Worm (Caenorhabditis elegans) whole organism, L1 larva: ENCODE data around the gene clec-242.

Experiments
- aly-2 ChIP-seq: fragments of 150-350 bp; optimal IDR thresholded peaks from 2 replicates; lab custom pipeline; 2014; ENCODE audit warnings: missing biosample characterization, missing genetic modification characterization
- dpl-1 ChIP-seq, 3 experiments: fragments of 150-350 bp in 2 of 3; sonication (generic microtip) in 1 of 3; optimal IDR thresholded peaks; 2 replicates each; lab custom pipeline; 2014 to 2017; ENCODE audit warnings: missing biosample characterization in 3 of 3, missing genetic modification characterization in 3 of 3, missing genetic modification reagents in 3 of 3
- elt-3 ChIP-seq, 6 experiments: fragments of 150-350 bp in 1 of 6; sonication (generic microtip); optimal IDR thresholded peaks; 2 replicates each; lab custom pipeline; 2017 to 2018; ENCODE audit warnings: missing biosample characterization in 6 of 6, missing genetic modification characterization in 6 of 6, inconsistent platforms in 1 of 6
- ets-5 ChIP-seq: fragments of 200-800 bp; sonication (Bioruptor generic); IDR thresholded peaks from 2 replicates; pipeline ENCODE4 v1.3.6; 2022; ENCODE audit warnings: missing genetic modification characterization, missing compliant biosample characterization
- fos-1 ChIP-seq: fragments of 150-350 bp; optimal IDR thresholded peaks from 2 replicates; lab custom pipeline; 2014; ENCODE audit warnings: missing biosample characterization, missing genetic modification characterization
- hlh-4 ChIP-seq: sonication (generic microtip); optimal IDR thresholded peaks from 2 replicates; lab custom pipeline; 2016; ENCODE audit warnings: mild to moderate bottlenecking, missing genetic modification characterization, missing compliant biosample characterization
- isw-1 ChIP-seq: fragments of 200-800 bp; sonication (Bioruptor generic); IDR thresholded peaks from 2 replicates; pipeline ENCODE4 v1.3.6; 2022; ENCODE audit warnings: missing genetic modification characterization, missing compliant biosample characterization
- lin-15B ChIP-seq: fragments of 150-350 bp; sonication (generic microtip); optimal IDR thresholded peaks from 3 replicates; lab custom pipeline; 2014; ENCODE audit warnings: missing biosample characterization, missing genetic modification characterization
- mab-9 ChIP-seq: fragments of 200-800 bp; sonication (Bioruptor generic); IDR thresholded peaks from 2 replicates; pipeline ENCODE4 v1.3.6; 2022; ENCODE audit warnings: missing genetic modification reagents, missing genetic modification characterization, missing compliant biosample characterization
- nhr-84 ChIP-seq: sonication (generic microtip); optimal IDR thresholded peaks from 2 replicates; lab custom pipeline; 2017; ENCODE audit warnings: missing biosample characterization, missing genetic modification characterization
- pag-3 ChIP-seq: sonication (generic microtip); optimal IDR thresholded peaks from 2 replicates; lab custom pipeline; 2017; ENCODE audit warnings: missing genetic modification characterization, mild to moderate bottlenecking, missing compliant biosample characterization, antibody characterized with exemption, borderline replicate concordance; ENCODE audit not compliant: insufficient read depth
- rnt-1 ChIP-seq: sonication (generic microtip); optimal IDR thresholded peaks from 2 replicates; lab custom pipeline; 2016; ENCODE audit warnings: mild to moderate bottlenecking, missing genetic modification characterization, moderate library complexity, missing compliant biosample characterization
- snpc-4 ChIP-seq: fragments of 150-350 bp; optimal IDR thresholded peaks from 2 replicates; lab custom pipeline; 2014; ENCODE audit warnings: missing biosample characterization, missing genetic modification characterization
- sptf-1 ChIP-seq: fragments of 150-350 bp; optimal IDR thresholded peaks from 2 replicates; lab custom pipeline; 2014; ENCODE audit warnings: missing biosample characterization, missing genetic modification characterization
- tbx-2 ChIP-seq: sonication (generic microtip); optimal IDR thresholded peaks from 2 replicates; lab custom pipeline; 2016; ENCODE audit warnings: missing genetic modification characterization, missing compliant biosample characterization
- zag-1 ChIP-seq: fragments of 150-350 bp; optimal IDR thresholded peaks from 2 replicates; lab custom pipeline; 2014; ENCODE audit warnings: missing biosample characterization, missing genetic modification characterization
- ztf-11 ChIP-seq, 2 experiments: sonication (generic microtip); optimal IDR thresholded peaks; 2 replicates each; lab custom pipeline; 2016 to 2017; ENCODE audit warnings: missing genetic modification characterization in 2 of 2, missing biosample characterization in 1 of 2, missing compliant biosample characterization in 1 of 2
- ztf-4 ChIP-seq: fragments of 150-350 bp; optimal IDR thresholded peaks from 2 replicates; lab custom pipeline; 2014; ENCODE audit warnings: missing biosample characterization, missing genetic modification characterization

clec-242 gene

DNA sequence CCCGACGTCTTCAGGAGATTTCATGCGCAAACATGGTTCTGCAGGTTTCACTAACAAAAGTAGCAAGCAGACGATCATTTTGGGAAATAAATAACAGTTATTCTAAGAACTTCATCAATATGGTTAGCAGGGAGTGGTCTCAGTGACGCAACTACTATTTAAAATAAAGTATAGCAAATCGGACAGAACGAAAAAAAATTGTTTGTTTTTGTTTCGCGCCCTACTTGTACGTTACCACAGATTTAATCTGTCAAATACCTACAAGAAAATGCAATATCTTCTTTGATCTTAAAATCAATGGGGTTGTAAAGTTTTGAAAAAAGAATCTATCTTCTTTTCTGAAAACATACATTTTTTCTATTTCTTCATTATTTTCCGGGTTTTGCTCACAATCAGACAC, 46.4 kb downstream of the clec-242 start, which contains the start of gene srz-96:
srz-96 (plus strand) TSS at position 301 of the 400 bp plus-strand sequence.
- no peak for TF ChIP-seq mab-9 (GFP tag; lab: Robert Waterston, UW)
- TF ChIP-seq tbx-2 (tag; lab: Kevin White, UChicago) = no peak
- no peak for TF ChIP-seq dpl-1 (GFP tag; optimal IDR thresholded peaks at IDR 0.05; lab: Kevin White, UChicago)
- no peak for TF ChIP-seq elt-3 (tag; optimal IDR thresholded peaks at IDR 0.05; lab: Kevin White, UChicago)
- no peak for TF ChIP-seq ets-5 (GFP tag; lab: Robert Waterston, UW)
- TF ChIP-seq fos-1 = no peak
- TF ChIP-seq ztf-11 (tag; optimal IDR thresholded peaks at IDR 0.05; lab: Kevin White, UChicago) = no peak
- TF ChIP-seq rnt-1 (tag; lab: Kevin White, UChicago) = no peak
- no peak for TF ChIP-seq aly-2 (tag; lab: Kevin White, UChicago)
- no peak for TF ChIP-seq ztf-4 (tag; lab: Kevin White, UChicago)
- TF ChIP-seq snpc-4 = no peak
- TF ChIP-seq zag-1 (tag; lab: Kevin White, UChicago) = no peak
- no peak for TF ChIP-seq nhr-84
- no peak for TF ChIP-seq lin-15B (tag; lab: Kevin White, UChicago)
- no peak for TF ChIP-seq hlh-4 (tag; lab: Kevin White, UChicago)
- no peak for TF ChIP-seq sptf-1 (tag; lab: Kevin White, UChicago)
- no peak for TF ChIP-seq isw-1 (GFP tag; lab: Robert Waterston, UW)
- no peak for TF ChIP-seq pag-3 (tag; lab: Kevin White, UChicago)
